Worm (Caenorhabditis elegans): ENCODE measurements around the gene R10D12.7.
A peak's percentile ranks its signal among the peaks of the same experiment; 100 is the strongest.

Gene R10D12.7

DNA sequence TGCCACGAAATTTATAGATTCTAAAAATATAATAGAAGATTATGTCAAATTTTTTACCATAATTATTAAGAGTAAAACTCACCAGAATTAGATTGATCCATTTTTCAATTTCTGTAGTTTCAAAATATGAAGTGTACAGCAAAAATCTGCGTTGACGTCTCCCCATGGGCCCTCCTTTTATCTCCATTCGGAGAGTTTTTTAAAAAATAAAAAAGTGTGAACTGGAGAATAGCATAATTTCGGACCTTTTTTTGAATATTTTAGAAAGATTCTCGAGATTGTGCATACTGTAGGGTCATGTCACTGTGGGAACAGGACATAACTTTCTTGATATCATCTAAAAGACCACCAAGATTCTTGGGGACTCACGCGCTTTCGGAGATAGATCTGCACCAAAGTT lies 7.8 kb upstream of the R10D12.7 start, which contains the start of gene dpr-1:
Gene dpr-1, minus strand, starts transcription at position 101 of the 400 bp plus-strand sequence.
- TF ChIP-seq unc-62 (GFP tag; optimal IDR thresholded peaks at IDR 0.05) (no peak), nhr-76 (tag; optimal IDR thresholded peaks at IDR 0.05) (no peak), sptf-1 (tag; optimal IDR thresholded peaks at IDR 0.05) (no peak), ceh-39 (tag; optimal IDR thresholded peaks at IDR 0.05) (no peak), nhr-2 (tag; optimal IDR thresholded peaks at IDR 0.05) (no peak), ztf-11 (tag; optimal IDR thresholded peaks at IDR 0.05) (no peak), elt-3 (tag; optimal IDR thresholded peaks at IDR 0.05) (no peak), nhr-28 (tag; optimal IDR thresholded peaks at IDR 0.05) (no peak), cnd-1 (tag; optimal IDR thresholded peaks at IDR 0.05) (no peak), tbx-8 (GFP tag; optimal IDR thresholded peaks at IDR 0.05) (no peak)

DNA sequence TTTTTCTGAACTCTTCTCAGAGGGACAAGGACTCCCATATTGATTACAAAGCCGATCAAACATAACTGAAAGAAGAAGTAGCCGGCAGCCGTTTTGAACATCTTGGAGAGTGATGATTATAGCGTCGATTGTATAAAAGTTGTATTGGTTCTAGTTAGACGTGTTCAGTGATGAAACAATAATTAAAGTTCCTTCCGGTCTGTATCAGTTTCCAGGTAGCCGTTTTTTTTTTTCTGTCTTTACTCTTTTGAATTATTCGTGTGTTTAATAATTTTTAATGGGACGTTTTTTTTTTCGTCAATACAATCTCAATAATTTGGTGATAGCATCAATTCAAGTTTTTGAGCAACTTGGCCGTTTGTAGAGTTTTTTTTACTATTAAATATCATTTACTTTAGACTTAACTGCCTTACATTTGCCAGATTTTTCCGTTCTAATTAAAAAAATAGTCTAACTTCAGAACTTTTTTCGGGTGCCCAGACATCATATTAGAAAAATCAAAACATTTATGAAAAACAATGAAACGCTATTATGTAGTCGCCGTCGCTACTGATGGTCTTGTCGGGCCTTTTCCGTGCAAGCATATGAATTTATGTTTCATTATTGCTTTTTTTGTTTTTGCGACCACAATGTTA lies 3.4 kb upstream of the R10D12.7 start, which contains the start of the genes srx-10 and clec-226:
Gene srx-10, minus strand, starts transcription at position 101 of the 635 bp plus-strand sequence.
Gene clec-226, plus strand, starts transcription at position 585 of the 635 bp plus-strand sequence.
- TF ChIP-seq nhr-76 (tag; optimal IDR thresholded peaks at IDR 0.05): no peak
- TF ChIP-seq M03D4.4 (tag; optimal IDR thresholded peaks at IDR 0.05): no peak
- no peak for TF ChIP-seq elt-3 (tag; optimal IDR thresholded peaks at IDR 0.05)
- TF ChIP-seq unc-39 (tag; optimal IDR thresholded peaks at IDR 0.05): no peak
- TF ChIP-seq flh-1 (GFP tag; optimal IDR thresholded peaks at IDR 0.05): no peak
- no peak for TF ChIP-seq ceh-83 (GFP tag; optimal IDR thresholded peaks at IDR 0.05)
- TF ChIP-seq ceh-39 (tag; optimal IDR thresholded peaks at IDR 0.05): no peak
- no peak for TF ChIP-seq nhr-237 (tag; optimal IDR thresholded peaks at IDR 0.05)
- TF ChIP-seq nhr-2 (tag; optimal IDR thresholded peaks at IDR 0.05): no peak
- TF ChIP-seq mls-2 (tag; optimal IDR thresholded peaks at IDR 0.05): no peak
- TF ChIP-seq blmp-1 (tag; optimal IDR thresholded peaks at IDR 0.05): no peak
- no peak for TF ChIP-seq tbx-8 (GFP tag; optimal IDR thresholded peaks at IDR 0.05)
- no peak for TF ChIP-seq unc-120 (tag; optimal IDR thresholded peaks at IDR 0.05; ENCODE audit: poor library complexity, severe bottlenecking)
- no peak for TF ChIP-seq mab-5 (tag; optimal IDR thresholded peaks at IDR 0.05)
- TF ChIP-seq drap-1 (GFP tag; optimal IDR thresholded peaks at IDR 0.05): no peak

DNA sequence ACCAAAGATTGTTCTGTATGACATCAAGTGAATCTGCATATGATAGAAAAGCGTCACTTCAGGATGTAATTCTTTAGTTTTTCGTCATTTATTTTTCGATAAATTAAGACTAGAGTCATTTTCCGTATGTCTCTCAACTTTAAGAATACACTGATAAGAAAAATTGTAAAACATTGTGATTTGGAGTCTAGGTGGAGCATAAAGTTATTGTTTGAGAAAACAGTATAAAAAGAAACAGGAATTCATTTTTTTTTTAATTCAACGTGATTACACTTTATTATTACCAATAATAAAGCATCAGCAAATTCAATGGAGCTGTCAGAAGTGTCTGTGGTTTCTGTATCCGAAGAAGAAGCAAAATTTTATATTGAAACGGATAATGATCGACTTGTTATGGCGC lies 842 bp upstream of the R10D12.7 start, which contains the start of gene R10D12.6:
Gene R10D12.6, plus strand, starts transcription at position 301 of the 400 bp plus-strand sequence.
- TF ChIP-seq blmp-1 (tag; optimal IDR thresholded peaks at IDR 0.05): no peak
- no peak for TF ChIP-seq nhr-237 (tag; optimal IDR thresholded peaks at IDR 0.05)
- TF ChIP-seq ceh-39 (tag; optimal IDR thresholded peaks at IDR 0.05): no peak
- TF ChIP-seq unc-62 (GFP tag; optimal IDR thresholded peaks at IDR 0.05): no peak
- no peak for TF ChIP-seq zip-8 (tag; optimal IDR thresholded peaks at IDR 0.05)
- no peak for TF ChIP-seq nhr-2 (tag; optimal IDR thresholded peaks at IDR 0.05)
- TF ChIP-seq elt-3 (tag; optimal IDR thresholded peaks at IDR 0.05): no peak

DNA sequence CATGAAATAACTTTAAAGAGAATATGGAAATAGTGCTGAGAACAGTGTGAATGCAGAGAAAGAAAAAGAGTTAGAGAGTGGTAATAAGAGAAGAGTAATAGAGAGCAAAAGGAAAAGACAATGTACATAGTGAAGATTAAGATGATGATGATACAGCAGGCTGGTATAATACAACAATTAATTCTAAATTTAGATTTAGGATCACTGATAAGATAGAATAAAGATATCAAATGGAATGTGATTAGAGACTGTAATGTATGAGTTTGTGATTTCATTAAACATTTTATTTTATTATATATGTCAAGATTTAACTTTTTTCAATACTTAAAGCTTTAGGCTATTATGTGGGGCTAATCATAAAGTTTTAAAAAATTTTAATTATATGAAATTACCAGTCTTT lies 3.3 kb downstream of the R10D12.7 start, which contains the start of gene R10D12.8:
Gene R10D12.8, minus strand, starts transcription at position 101 of the 400 bp plus-strand sequence.
- TF ChIP-seq elt-1 (tag; optimal IDR thresholded peaks at IDR 0.05; ENCODE audit: borderline replicate concordance, insufficient read depth): peak; percentile 78
- no peak for TF ChIP-seq snpc-4 (tag; optimal IDR thresholded peaks at IDR 0.05)

DNA sequence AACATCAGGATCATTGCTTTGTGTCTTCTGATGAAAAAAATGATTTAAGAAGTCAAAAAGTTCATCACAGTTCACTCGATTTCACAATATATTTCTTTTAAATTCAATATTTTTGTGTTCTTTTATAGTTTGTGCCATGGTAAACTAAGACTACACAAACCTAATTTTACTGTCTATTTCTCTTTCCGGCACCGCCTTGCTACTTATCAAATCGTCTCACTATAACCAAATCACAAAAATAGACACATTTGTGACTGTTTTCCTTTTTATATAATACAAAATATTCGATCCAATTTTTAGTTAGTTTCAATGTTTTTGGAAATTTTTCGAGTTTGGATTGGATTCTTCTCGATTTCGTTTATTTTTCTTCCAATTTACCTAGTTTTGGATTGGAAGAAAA lies 4.2 kb downstream of the R10D12.7 start, which contains the start of gene swt-6:
Gene swt-6, plus strand, starts transcription at position 301 of the 400 bp plus-strand sequence.
- TF ChIP-seq nhr-12 (tag; optimal IDR thresholded peaks at IDR 0.05): no peak
- no peak for TF ChIP-seq drap-1 (GFP tag; optimal IDR thresholded peaks at IDR 0.05)
- TF ChIP-seq mls-2 (tag; optimal IDR thresholded peaks at IDR 0.05): no peak
- TF ChIP-seq lin-13 (tag; optimal IDR thresholded peaks at IDR 0.05): no peak

DNA sequence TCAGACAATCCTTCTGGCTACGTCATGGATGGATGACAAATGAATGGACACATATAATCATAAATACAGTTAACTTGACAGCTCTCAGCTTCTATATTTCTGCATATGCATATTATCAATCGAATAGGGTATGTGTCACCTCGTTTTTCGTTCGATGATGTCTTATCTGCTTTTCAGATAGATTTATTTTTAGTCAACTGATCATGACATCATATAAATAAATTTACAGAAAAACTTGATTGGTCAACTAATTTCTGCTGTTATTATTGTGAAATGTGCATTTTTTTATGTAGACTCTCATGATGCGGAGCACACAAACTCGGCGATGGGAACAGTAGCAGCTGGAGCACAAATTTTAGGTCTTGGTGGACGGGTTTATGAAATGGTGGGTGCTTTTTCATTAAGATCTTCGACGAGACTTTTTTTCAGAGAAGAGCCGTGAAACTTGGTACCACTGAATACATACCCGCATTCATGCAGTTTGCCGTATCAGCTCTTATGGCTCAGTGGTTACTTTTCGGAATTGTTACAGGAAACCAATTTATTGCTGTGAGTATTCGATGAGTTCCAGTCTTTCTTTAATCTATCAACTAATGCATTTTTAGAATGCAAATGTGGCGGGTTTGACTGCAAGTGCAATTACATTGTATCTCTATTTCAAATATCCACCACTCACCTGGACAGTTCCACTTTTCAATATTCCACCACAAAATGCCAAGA lies 5.7 kb downstream of the R10D12.7 start:
- no peak for TF ChIP-seq unc-120 (tag; optimal IDR thresholded peaks at IDR 0.05; ENCODE audit: poor library complexity, severe bottlenecking)
- no peak for TF ChIP-seq nhr-237 (tag; optimal IDR thresholded peaks at IDR 0.05)
- TF ChIP-seq ces-1 (GFP tag; optimal IDR thresholded peaks at IDR 0.05): no peak
- TF ChIP-seq nhr-28 (tag; optimal IDR thresholded peaks at IDR 0.05): no peak
- no peak for TF ChIP-seq mls-2 (tag; optimal IDR thresholded peaks at IDR 0.05)
- TF ChIP-seq ceh-43 (GFP tag; optimal IDR thresholded peaks at IDR 0.05): no peak
- TF ChIP-seq ham-2 (GFP tag; optimal IDR thresholded peaks at IDR 0.05): no peak
- no peak for TF ChIP-seq unc-39 (tag; optimal IDR thresholded peaks at IDR 0.05)
- TF ChIP-seq drap-1 (GFP tag; optimal IDR thresholded peaks at IDR 0.05): no peak
- TF ChIP-seq ceh-83 (GFP tag; optimal IDR thresholded peaks at IDR 0.05): no peak
- TF ChIP-seq lin-32 (GFP tag; optimal IDR thresholded peaks at IDR 0.05): no peak
